Worm (Caenorhabditis elegans): Measurements from ENCODE around the gene kin-5.

ce11 chrIV:9933580-9933979, 35.4 kb downstream of the kin-5 start, which contains the start of gene spe-29:
- TF ChIP-seq him-1 (tag; optimal IDR thresholded peaks at IDR 0.05), result no peak
- TF ChIP-seq dao-5 (tag; optimal IDR thresholded peaks at IDR 0.05), result no peak

Data from whole organism, L4/young adult.